Fruit fly (Drosophila melanogaster): ENCODE data around the gene CG15721.

CG15721 gene

DNA sequence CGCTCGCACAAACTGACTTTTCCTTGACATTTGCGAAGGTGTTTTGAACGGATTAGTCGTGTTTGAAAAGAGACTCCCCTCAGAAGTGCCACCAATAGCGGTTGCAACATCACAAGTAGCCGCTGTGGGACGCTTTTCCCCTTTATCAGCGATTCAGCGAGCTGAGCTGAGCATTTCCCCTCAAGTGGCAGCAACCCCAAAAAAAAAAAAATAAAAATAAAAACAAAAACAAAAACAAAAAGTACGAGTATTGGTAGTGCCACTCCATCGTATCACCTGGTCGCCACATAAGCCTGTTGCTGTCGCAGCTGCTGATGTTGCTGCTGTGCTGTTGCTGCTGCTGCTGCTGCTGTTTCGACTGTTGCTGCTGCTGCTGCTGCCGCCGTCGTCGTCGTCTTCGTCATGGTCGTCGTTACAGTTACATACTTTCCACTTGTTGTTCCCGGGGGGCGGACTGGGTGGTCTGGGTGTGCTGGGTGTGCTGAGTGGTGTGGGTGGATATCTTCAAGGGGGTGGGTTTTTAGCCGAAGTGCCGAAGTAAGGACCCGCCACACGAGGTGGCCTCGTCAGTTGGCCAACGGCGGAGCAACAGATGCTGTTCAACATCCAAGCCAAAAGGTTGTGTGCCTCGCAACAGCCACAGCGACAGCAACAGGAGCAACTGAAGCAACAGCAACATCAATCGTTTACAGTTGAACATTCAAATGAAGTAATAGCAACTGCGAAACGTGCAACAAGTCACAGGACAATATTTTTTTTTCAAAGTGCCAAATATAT, 17.7 kb downstream of the CG15721 start, which contains the start of gene rsh:
rsh (plus strand) TSS at position 591 of the 777 bp plus-strand sequence.
- TF ChIP-seq CG32264 (GFP tag; optimal IDR thresholded peaks at IDR 0.05) (no peak), Dfd (GFP tag; optimal IDR thresholded peaks at IDR 0.05) (peak; percentile 67)

dm6 chrX:13004779-13005178, 34.3 kb downstream of the CG15721 start, which contains the start of gene CG15719:
CG15719 (minus strand) TSS chrX:13004879.
- no peak for TF ChIP-seq Abd-B (GFP tag; optimal IDR thresholded peaks at IDR 0.05)
- TF ChIP-seq brk (GFP tag; optimal IDR thresholded peaks at IDR 0.05) = no peak
- no peak for TF ChIP-seq h (GFP tag; optimal IDR thresholded peaks at IDR 0.05)
- no peak for TF ChIP-seq N (GFP tag; optimal IDR thresholded peaks at IDR 0.05)

- TF ChIP-seq rgr (GFP tag; optimal IDR thresholded peaks at IDR 0.05) (no peak), dl (GFP tag; optimal IDR thresholded peaks at IDR 0.05; ENCODE audit: insufficient read depth in 1 of 2, partially characterized antibody in 2 of 2) (no peak), Abd-B (GFP tag; optimal IDR thresholded peaks at IDR 0.05) (no peak), HLH106 (tag; optimal IDR thresholded peaks at IDR 0.05) (no peak), fru (GFP tag; optimal IDR thresholded peaks at IDR 0.05) (no peak), CG32264 (GFP tag; optimal IDR thresholded peaks at IDR 0.05) (no peak), usp (GFP tag; optimal IDR thresholded peaks at IDR 0.05) (no peak), pan (optimal IDR thresholded peaks at IDR 0.05) (no peak), woc (GFP tag; optimal IDR thresholded peaks at IDR 0.05) (no peak)
Observed at dm6 chrX:13012289-13012688, 41.8 kb downstream of the CG15721 start.

- TF ChIP-seq OdsH (GFP tag; optimal IDR thresholded peaks at IDR 0.05) (no peak), dmrt93B (GFP tag; optimal IDR thresholded peaks at IDR 0.05) (no peak), Dfd (GFP tag; optimal IDR thresholded peaks at IDR 0.05) (no peak), foxo (GFP tag; optimal IDR thresholded peaks at IDR 0.05) (no peak), ey (GFP tag; optimal IDR thresholded peaks at IDR 0.05) (no peak), Abd-B (GFP tag; optimal IDR thresholded peaks at IDR 0.05) (no peak), Hnf4 (GFP tag; optimal IDR thresholded peaks at IDR 0.05) (no peak), brk (GFP tag; optimal IDR thresholded peaks at IDR 0.05) (no peak), fru (GFP tag; optimal IDR thresholded peaks at IDR 0.05) (no peak), Dif (GFP tag; optimal IDR thresholded peaks at IDR 0.05; ENCODE audit: partially characterized antibody) (no peak), dl (GFP tag; optimal IDR thresholded peaks at IDR 0.05; ENCODE audit: insufficient read depth in 1 of 2, partially characterized antibody in 2 of 2) (no peak), Myc (optimal IDR thresholded peaks at IDR 0.05) (no peak), psq (GFP tag; optimal IDR thresholded peaks at IDR 0.05) (no peak), CG9705 (GFP tag; optimal IDR thresholded peaks at IDR 0.05) (no peak), br (GFP tag; optimal IDR thresholded peaks at IDR 0.05) (no peak), Jra (GFP tag; optimal IDR thresholded peaks at IDR 0.05) (no peak), woc (GFP tag; optimal IDR thresholded peaks at IDR 0.05) (no peak), sage (GFP tag; optimal IDR thresholded peaks at IDR 0.05) (no peak), Rel (GFP tag; optimal IDR thresholded peaks at IDR 0.05) (no peak), Rel (tag; optimal IDR thresholded peaks at IDR 0.05) (no peak), HLH106 (tag; optimal IDR thresholded peaks at IDR 0.05) (no peak)
Observed at dm6 chrX:13021898-13022297, 51.4 kb downstream of the CG15721 start, which contains the start of gene CG2209. CG2209 (plus strand) TSS chrX:13022198.
